Worm (Caenorhabditis elegans) whole organism, midembryonic: ENCODE measurements around the gene ZK381.8.

Source experiments
- T22C8.4 ChIP-seq: fragments of 200-800 bp; sonication (Bioruptor generic); IDR thresholded peaks from 2 replicates; pipeline ENCODE4 v1.3.6; 2022; ENCODE audit warnings: missing genetic modification characterization, missing compliant biosample characterization
- cog-1 ChIP-seq: sonication (generic microtip); optimal IDR thresholded peaks from 2 replicates; lab custom pipeline; 2016; ENCODE audit warnings: missing genetic modification characterization, missing compliant biosample characterization
- flt-1 ChIP-seq: fragments of 200-800 bp; sonication (Bioruptor generic); IDR thresholded peaks from 2 replicates; pipeline ENCODE4 v1.3.6; 2022; ENCODE audit warnings: missing genetic modification characterization, missing compliant biosample characterization
- klf-2 ChIP-seq: fragments of 200-800 bp; sonication (Bioruptor generic); conservative IDR thresholded peaks from 2 replicates; pipeline ENCODE4 v1.3.6; 2022; ENCODE audit warnings: missing genetic modification reagents, missing genetic modification characterization, missing compliant biosample characterization
- med-1 ChIP-seq: sonication (generic microtip); optimal IDR thresholded peaks from 2 replicates; lab custom pipeline; 2017; ENCODE audit warnings: missing genetic modification characterization, mild to moderate bottlenecking, missing compliant biosample characterization, antibody characterized with exemption, missing genetic modification reagents; ENCODE audit not compliant: insufficient read depth
- tab-1 ChIP-seq: fragments of 200-800 bp; sonication (Bioruptor generic); IDR thresholded peaks from 2 replicates; pipeline ENCODE4 v1.3.6; 2022; ENCODE audit warnings: missing genetic modification characterization, missing compliant biosample characterization
- ztf-23 ChIP-seq: fragments of 200-800 bp; sonication (Bioruptor generic); IDR thresholded peaks from 2 replicates; pipeline ENCODE4 v1.3.6; 2022; ENCODE audit warnings: missing genetic modification reagents, missing genetic modification characterization, missing compliant biosample characterization
- ztf-29 ChIP-seq: fragments of 200-800 bp; sonication (Bioruptor generic); IDR thresholded peaks from 2 replicates; pipeline ENCODE4 v1.3.6; 2022; ENCODE audit warnings: missing genetic modification reagents, missing genetic modification characterization, missing compliant biosample characterization

DNA sequence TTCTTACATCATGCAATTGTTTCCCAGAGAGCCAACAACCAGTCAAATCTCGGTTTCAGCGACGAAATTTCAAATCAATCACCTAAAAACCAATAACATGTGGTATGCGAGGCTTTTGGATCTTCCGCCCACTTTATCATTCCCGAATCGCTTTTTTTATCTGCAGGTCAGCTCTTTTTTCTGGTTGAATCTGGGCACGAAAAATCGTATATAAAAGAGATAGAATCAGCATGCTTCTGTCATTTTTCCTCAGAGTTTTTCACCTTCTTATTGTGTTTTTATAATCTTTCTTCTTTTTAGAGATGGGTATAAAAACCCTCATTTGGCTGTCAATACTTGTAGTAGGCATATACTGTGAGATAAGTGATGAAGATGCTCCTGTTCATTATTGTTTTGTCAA, 33.2 kb upstream of the ZK381.8 start, which contains the start of gene cht-3:
- TF ChIP-seq cog-1 (tag; lab: Kevin White, UChicago) (no peak), ztf-23 (GFP tag; lab: Robert Waterston, UW) (no peak), med-1 (GFP tag; lab: Kevin White, UChicago) (no peak), ztf-29 (GFP tag; lab: Robert Waterston, UW) (no peak), tab-1 (GFP tag; lab: Robert Waterston, UW) (no peak), flt-1 (GFP tag; lab: Robert Waterston, UW) (no peak), klf-2 (GFP tag; lab: Robert Waterston, UW) (no peak), T22C8.4 (GFP tag; lab: Robert Waterston, UW) (no peak)
